Worm (Caenorhabditis elegans) whole organism, L1 larva: ENCODE results near the gene cosa-1.
"Not testable (repeated sequence)": the region's sequence is repeated elsewhere in the genome, so short reads cannot be mapped to it uniquely, and the experiment has no call there.

Experiments used
- C04F5.9 ChIP-seq: sonication (generic microtip); optimal IDR thresholded peaks from 2 replicates; lab custom pipeline; 2016; ENCODE audit warnings: missing genetic modification characterization, missing compliant biosample characterization
- C16A3.4 ChIP-seq: fragments of 150-350 bp; optimal IDR thresholded peaks from 2 replicates; lab custom pipeline; 2014; ENCODE audit warnings: missing biosample characterization, missing genetic modification characterization
- F16B12.6 ChIP-seq: fragments of 150-350 bp; optimal IDR thresholded peaks from 2 replicates; lab custom pipeline; 2014; ENCODE audit warnings: missing biosample characterization, missing genetic modification characterization
- alr-1 ChIP-seq: fragments of 200-800 bp; sonication (Bioruptor generic); optimal IDR thresholded peaks from 2 replicates; lab custom pipeline; 2018; ENCODE audit warnings: borderline replicate concordance, mild to moderate bottlenecking, missing genetic modification characterization, missing compliant biosample characterization
- ceh-63 ChIP-seq: fragments of 200-800 bp; sonication (Bioruptor generic); optimal IDR thresholded peaks from 2 replicates; lab custom pipeline; 2018; ENCODE audit warnings: mild to moderate bottlenecking, missing genetic modification characterization, missing compliant biosample characterization
- ceh-8 ChIP-seq: fragments of 200-800 bp; sonication (Bioruptor generic); optimal IDR thresholded peaks from 2 replicates; lab custom pipeline; 2018; ENCODE audit warnings: mild to moderate bottlenecking, missing genetic modification characterization, moderate library complexity, missing compliant biosample characterization
- ceh-88 ChIP-seq: fragments of 200-800 bp; sonication (Bioruptor generic); IDR thresholded peaks from 2 replicates; pipeline ENCODE4 v1.3.6; 2022; ENCODE audit warnings: missing genetic modification characterization, missing compliant biosample characterization
- ceh-90 ChIP-seq: sonication (generic microtip); optimal IDR thresholded peaks from 2 replicates; lab custom pipeline; 2016; ENCODE audit warnings: missing genetic modification characterization, missing compliant biosample characterization
- ces-1 ChIP-seq: fragments of 150-350 bp; optimal IDR thresholded peaks from 2 replicates; lab custom pipeline; 2014; ENCODE audit warnings: missing biosample characterization, missing genetic modification reagents, missing genetic modification characterization
- dpl-1 ChIP-seq, 3 experiments: fragments of 150-350 bp in 2 of 3; sonication (generic microtip) in 1 of 3; optimal IDR thresholded peaks; 2 replicates each; lab custom pipeline; 2014 to 2017; ENCODE audit warnings: missing biosample characterization in 3 of 3, missing genetic modification characterization in 3 of 3, missing genetic modification reagents in 3 of 3
- dsc-1 ChIP-seq: sonication (generic microtip); optimal IDR thresholded peaks from 2 replicates; lab custom pipeline; 2016; ENCODE audit warnings: mild to moderate bottlenecking, missing genetic modification characterization, missing compliant biosample characterization
- efl-1 ChIP-seq, 4 experiments: fragments of 150-350 bp; optimal IDR thresholded peaks in 3 of 4; peaks in 1 of 4; 1 replicate in 1 of 4; 2 replicates in 3 of 4; lab custom pipeline; 2014; ENCODE audit warnings: missing biosample characterization in 2 of 4, missing genetic modification characterization in 2 of 4, missing genetic modification reagents in 2 of 4
- efl-3 ChIP-seq: fragments of 200-800 bp; sonication (Bioruptor generic); optimal IDR thresholded peaks from 2 replicates; lab custom pipeline; 2018; ENCODE audit warnings: mild to moderate bottlenecking, missing genetic modification characterization, missing compliant biosample characterization
- elt-2 ChIP-seq: sonication (generic microtip); optimal IDR thresholded peaks from 2 replicates; lab custom pipeline; 2016; ENCODE audit warnings: missing genetic modification characterization, mild to moderate bottlenecking, inconsistent platforms, missing compliant biosample characterization, missing genetic modification reagents
- ets-5 ChIP-seq: fragments of 200-800 bp; sonication (Bioruptor generic); IDR thresholded peaks from 2 replicates; pipeline ENCODE4 v1.3.6; 2022; ENCODE audit warnings: missing genetic modification characterization, missing compliant biosample characterization
- fkh-10 ChIP-seq: sonication (generic microtip); optimal IDR thresholded peaks from 2 replicates; lab custom pipeline; 2017; ENCODE audit warnings: missing biosample characterization, missing genetic modification reagents, missing genetic modification characterization
- fkh-8 ChIP-seq: sonication (generic microtip); optimal IDR thresholded peaks from 2 replicates; lab custom pipeline; 2016; ENCODE audit warnings: mild to moderate bottlenecking, missing genetic modification characterization, missing compliant biosample characterization
- fos-1 ChIP-seq: fragments of 150-350 bp; optimal IDR thresholded peaks from 2 replicates; lab custom pipeline; 2014; ENCODE audit warnings: missing biosample characterization, missing genetic modification characterization
- grh-1 ChIP-seq: fragments of 200-800 bp; sonication (Bioruptor generic); IDR thresholded peaks from 2 replicates; pipeline ENCODE4 v1.3.6; 2022; ENCODE audit warnings: missing genetic modification reagents, missing genetic modification characterization, missing compliant biosample characterization
- hlh-4 ChIP-seq: sonication (generic microtip); optimal IDR thresholded peaks from 2 replicates; lab custom pipeline; 2016; ENCODE audit warnings: mild to moderate bottlenecking, missing genetic modification characterization, missing compliant biosample characterization
- hpl-2 ChIP-seq: fragments of 150-350 bp; optimal IDR thresholded peaks from 2 replicates; lab custom pipeline; 2014; ENCODE audit warnings: missing biosample characterization, missing genetic modification reagents, missing genetic modification characterization
- irx-1 ChIP-seq: sonication (generic microtip); optimal IDR thresholded peaks from 2 replicates; lab custom pipeline; 2016; ENCODE audit warnings: missing genetic modification characterization, missing compliant biosample characterization
- lin-15B ChIP-seq: fragments of 150-350 bp; sonication (generic microtip); optimal IDR thresholded peaks from 3 replicates; lab custom pipeline; 2014; ENCODE audit warnings: missing biosample characterization, missing genetic modification characterization
- mab-9 ChIP-seq: fragments of 200-800 bp; sonication (Bioruptor generic); IDR thresholded peaks from 2 replicates; pipeline ENCODE4 v1.3.6; 2022; ENCODE audit warnings: missing genetic modification reagents, missing genetic modification characterization, missing compliant biosample characterization
- mef-2 ChIP-seq: fragments of 150-350 bp; optimal IDR thresholded peaks from 2 replicates; lab custom pipeline; 2014; ENCODE audit warnings: missing biosample characterization, missing genetic modification characterization
- nhr-11 ChIP-seq: fragments of 150-350 bp; optimal IDR thresholded peaks from 2 replicates; lab custom pipeline; 2014; ENCODE audit warnings: missing biosample characterization, missing genetic modification characterization
- nhr-19 ChIP-seq: fragments of 200-800 bp; sonication (Bioruptor generic); conservative IDR thresholded peaks from 2 replicates; pipeline ENCODE4 v1.3.6; 2022; ENCODE audit warnings: missing genetic modification characterization, missing compliant biosample characterization
- nhr-20 ChIP-seq: sonication (generic microtip); optimal IDR thresholded peaks from 2 replicates; lab custom pipeline; 2016; ENCODE audit warnings: mild to moderate bottlenecking, missing genetic modification characterization, missing compliant biosample characterization
- nhr-237 ChIP-seq: fragments of 150-350 bp; optimal IDR thresholded peaks from 2 replicates; lab custom pipeline; 2014; ENCODE audit warnings: missing biosample characterization, missing genetic modification characterization
- nhr-76 ChIP-seq: sonication (generic microtip); optimal IDR thresholded peaks from 2 replicates; lab custom pipeline; 2017; ENCODE audit warnings: missing biosample characterization, missing genetic modification characterization
- nhr-84 ChIP-seq: sonication (generic microtip); optimal IDR thresholded peaks from 2 replicates; lab custom pipeline; 2017; ENCODE audit warnings: missing biosample characterization, missing genetic modification characterization
- nhr-85 ChIP-seq: sonication (generic microtip); peaks from one replicate; lab custom pipeline; 2016; ENCODE audit warnings: missing genetic modification characterization, inconsistent platforms, missing compliant biosample characterization
- pag-3 ChIP-seq: sonication (generic microtip); optimal IDR thresholded peaks from 2 replicates; lab custom pipeline; 2017; ENCODE audit warnings: missing genetic modification characterization, mild to moderate bottlenecking, missing compliant biosample characterization, antibody characterized with exemption, borderline replicate concordance; ENCODE audit not compliant: insufficient read depth
- pax-3 ChIP-seq: fragments of 200-800 bp; sonication (Bioruptor generic); optimal IDR thresholded peaks from 2 replicates; lab custom pipeline; 2018; ENCODE audit warnings: mild to moderate bottlenecking, missing genetic modification characterization, moderate library complexity, missing compliant biosample characterization
- pqm-1 ChIP-seq: sonication (generic microtip); optimal IDR thresholded peaks from 3 replicates; lab custom pipeline; 2017; ENCODE audit warnings: missing biosample characterization, missing genetic modification characterization
- skn-1 ChIP-seq: fragments of 150-350 bp; optimal IDR thresholded peaks from 2 replicates; lab custom pipeline; 2014; ENCODE audit warnings: missing biosample characterization, missing genetic modification characterization
- snpc-4 ChIP-seq: fragments of 150-350 bp; optimal IDR thresholded peaks from 2 replicates; lab custom pipeline; 2014; ENCODE audit warnings: missing biosample characterization, missing genetic modification characterization
- unc-130 ChIP-seq: fragments of 150-350 bp; optimal IDR thresholded peaks from 2 replicates; lab custom pipeline; 2017; ENCODE audit warnings: missing biosample characterization, missing genetic modification characterization, inconsistent platforms
- unc-98 ChIP-seq: fragments of 200-800 bp; sonication (Bioruptor generic); IDR thresholded peaks from 2 replicates; pipeline ENCODE4 v1.3.6; 2022; ENCODE audit warnings: missing genetic modification characterization, missing compliant biosample characterization
- xbp-1 ChIP-seq: sonication (generic microtip); optimal IDR thresholded peaks from 2 replicates; lab custom pipeline; 2016; ENCODE audit warnings: missing genetic modification characterization, missing compliant biosample characterization
- zip-4 ChIP-seq: fragments of 200-800 bp; sonication (Bioruptor generic); optimal IDR thresholded peaks from 2 replicates; lab custom pipeline; 2018; ENCODE audit warnings: mild to moderate bottlenecking, missing genetic modification characterization, moderate library complexity, missing compliant biosample characterization
- ztf-4 ChIP-seq: fragments of 150-350 bp; optimal IDR thresholded peaks from 2 replicates; lab custom pipeline; 2014; ENCODE audit warnings: missing biosample characterization, missing genetic modification characterization

The cosa-1 gene

DNA sequence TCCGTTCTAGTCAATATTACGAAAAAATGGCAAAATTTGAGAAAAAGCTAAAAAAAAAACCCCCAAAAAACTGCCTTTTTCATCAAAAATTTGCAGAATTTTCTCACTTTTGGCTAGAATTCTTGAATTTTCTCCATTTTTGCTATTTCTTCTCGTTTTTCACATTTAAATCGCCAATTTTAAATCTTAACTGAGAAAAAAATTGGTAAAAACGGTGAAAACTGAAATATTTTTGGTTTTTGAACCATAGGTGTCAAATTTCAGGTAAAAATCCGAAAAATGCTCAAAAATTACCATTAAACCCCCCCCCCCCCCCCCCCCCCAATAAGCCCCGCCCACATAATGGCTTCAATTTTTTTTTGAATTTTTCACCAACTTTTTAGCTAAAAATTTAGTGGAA is 26.6 kb upstream of the cosa-1 start, which contains the start of gene cox-6B:
TSS of gene cox-6B (plus strand) at position 301 of the 400 bp plus-strand sequence.
- not testable (repeated sequence) for TF ChIP-seq C04F5.9 (tag; lab: Kevin White, UChicago); ceh-88 (GFP tag; lab: Robert Waterston, UW); zip-4

DNA sequence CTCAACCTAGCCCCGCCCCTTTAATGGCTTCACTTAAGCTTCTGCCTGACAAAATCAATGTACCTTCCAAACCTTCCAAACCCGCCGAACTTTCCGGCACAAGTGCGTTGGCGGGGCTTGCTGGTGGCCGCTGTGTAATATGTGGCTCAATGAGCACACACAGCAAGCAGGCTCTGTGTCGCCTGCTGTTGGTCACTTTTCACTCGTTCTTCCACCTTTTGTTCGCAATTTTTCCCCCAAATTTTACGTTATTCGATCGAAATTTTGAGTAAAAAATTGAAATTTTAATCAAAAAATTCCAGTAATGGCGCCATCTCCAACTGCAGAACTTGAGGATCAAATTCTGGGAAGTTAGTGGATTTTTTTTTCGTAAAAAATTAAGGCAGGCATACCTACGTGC is 25.3 kb upstream of the cosa-1 start, which contains the start of gene set-27:
TSS of gene set-27 (plus strand) at position 301 of the 400 bp plus-strand sequence.
- TF ChIP-seq efl-1 (optimal IDR thresholded peaks at IDR 0.05; lab: Kevin White, UChicago) (no peak), efl-1 (GFP tag; optimal IDR thresholded peaks at IDR 0.05 in 1 of 2; lab: Kevin White, UChicago) (peak in 1 of 2 experiments; percentile 31), ceh-88 (GFP tag; lab: Robert Waterston, UW) (no peak)

DNA sequence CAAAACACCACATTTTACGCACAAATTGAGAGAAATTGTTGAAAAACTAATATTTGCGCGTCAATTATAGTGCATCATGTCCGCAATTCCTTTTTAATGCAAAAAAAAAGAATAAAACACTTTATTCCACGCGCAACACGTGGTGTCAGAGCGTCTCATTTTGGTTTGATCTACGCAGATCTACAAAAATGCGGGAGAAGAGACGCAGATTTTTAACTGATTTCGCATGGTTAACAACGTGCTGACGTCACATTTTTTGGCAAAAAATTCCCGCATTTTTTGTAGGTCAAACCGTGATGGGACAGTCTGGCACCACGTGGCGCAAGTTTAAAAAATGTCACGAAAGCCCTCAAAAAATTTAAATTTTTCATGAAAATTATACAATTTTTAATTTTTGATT is 15.7 kb upstream of the cosa-1 start:
- TF ChIP-seq mef-2 (tag; lab: Kevin White, UChicago) = no peak
- TF ChIP-seq lin-15B (tag; lab: Kevin White, UChicago) = no peak
- TF ChIP-seq pag-3 = no peak
- TF ChIP-seq unc-130 (tag; lab: Kevin White, UChicago) = no peak
- TF ChIP-seq ceh-8 (GFP tag; lab: Kevin White, UChicago) = no peak
- no peak for TF ChIP-seq nhr-84 (tag; lab: Kevin White, UChicago)
- TF ChIP-seq nhr-76 = no peak
- no peak for TF ChIP-seq nhr-11 (tag; lab: Kevin White, UChicago)
- no peak for TF ChIP-seq grh-1 (GFP tag; lab: Robert Waterston, UW)
- no peak for TF ChIP-seq fkh-10

DNA sequence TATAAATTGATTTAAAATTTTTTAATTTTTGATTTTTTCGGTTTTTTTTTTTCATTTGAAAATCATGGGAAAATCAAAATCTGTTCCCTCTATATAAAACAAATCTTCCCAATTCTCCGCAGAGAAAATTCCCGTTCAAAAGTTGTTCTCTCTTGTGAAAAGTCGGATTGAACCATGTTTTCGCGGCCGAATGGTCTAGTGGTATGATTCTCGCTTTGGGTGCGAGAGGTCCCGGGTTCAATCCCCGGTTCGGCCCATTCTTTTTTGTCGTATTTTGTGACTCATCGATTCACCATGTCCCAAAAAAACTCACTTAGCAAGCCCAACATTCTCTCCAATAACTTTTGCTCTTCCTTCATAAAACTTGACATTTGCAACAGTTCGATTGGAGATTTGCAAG is 14.4 kb upstream of the cosa-1 start:
- TF ChIP-seq C16A3.4 (tag; lab: Kevin White, UChicago) = no peak
- TF ChIP-seq mab-9 (GFP tag; lab: Robert Waterston, UW) = no peak
- no peak for TF ChIP-seq nhr-237 (tag; lab: Kevin White, UChicago)
- no peak for TF ChIP-seq hpl-2 (GFP tag; lab: Kevin White, UChicago)
- no peak for TF ChIP-seq elt-2 (tag; lab: Kevin White, UChicago)
- TF ChIP-seq pax-3 (tag; lab: Kevin White, UChicago) = no peak
- TF ChIP-seq snpc-4 = no peak
- TF ChIP-seq dpl-1 (GFP tag; optimal IDR thresholded peaks at IDR 0.05; lab: Kevin White, UChicago) = no peak
- no peak for TF ChIP-seq F16B12.6
- no peak for TF ChIP-seq nhr-76
- TF ChIP-seq nhr-85 (tag; lab: Kevin White, UChicago) = no peak
- no peak for TF ChIP-seq nhr-20 (tag; lab: Kevin White, UChicago)
- no peak for TF ChIP-seq fkh-8 (tag; lab: Kevin White, UChicago)
- no peak for TF ChIP-seq ceh-90 (tag; lab: Kevin White, UChicago)
- TF ChIP-seq nhr-11 (tag; lab: Kevin White, UChicago) = no peak
- TF ChIP-seq fos-1 (tag; lab: Kevin White, UChicago) = no peak
- no peak for TF ChIP-seq ceh-63 (GFP tag; lab: Kevin White, UChicago)

DNA sequence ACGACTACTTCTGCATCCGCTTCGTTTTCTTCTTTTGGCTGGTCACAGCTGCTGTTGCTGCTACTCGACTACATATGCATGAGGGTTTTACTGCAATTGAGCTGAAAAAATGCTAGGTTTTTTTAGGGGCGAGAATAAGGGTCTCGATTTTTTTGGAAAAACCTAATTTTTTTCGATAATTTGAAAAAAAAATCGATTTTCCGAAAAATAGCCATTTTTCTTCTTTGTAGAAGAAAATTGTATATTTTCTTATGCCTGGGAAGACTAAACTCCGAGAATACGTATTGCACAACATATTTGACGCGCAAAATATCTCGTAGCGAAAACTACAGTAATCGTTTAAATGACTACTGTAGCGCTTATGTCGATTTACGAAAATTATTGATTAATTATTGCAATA is 9.4 kb upstream of the cosa-1 start, which contains the start of gene tmem-132:
TSS of gene tmem-132 (minus strand) at position 101 of the 400 bp plus-strand sequence.
- no peak for TF ChIP-seq nhr-85 (tag; lab: Kevin White, UChicago)
- no peak for TF ChIP-seq unc-98 (GFP tag; lab: Robert Waterston, UW)
- no peak for TF ChIP-seq snpc-4
- no peak for TF ChIP-seq efl-3 (GFP tag; lab: Kevin White, UChicago)
- TF ChIP-seq mef-2 (tag; lab: Kevin White, UChicago) = no peak
- no peak for TF ChIP-seq ets-5 (GFP tag; lab: Robert Waterston, UW)
- TF ChIP-seq ces-1 (GFP tag; lab: Kevin White, UChicago) = no peak
- no peak for TF ChIP-seq hlh-4 (tag; lab: Kevin White, UChicago)
- TF ChIP-seq alr-1 (tag; lab: Kevin White, UChicago) = no peak
- TF ChIP-seq ztf-4 (tag; lab: Kevin White, UChicago) = no peak
- TF ChIP-seq nhr-76 = no peak
- no peak for TF ChIP-seq skn-1 (tag; lab: Kevin White, UChicago)
- no peak for TF ChIP-seq pqm-1 (tag; lab: Kevin White, UChicago)
- TF ChIP-seq ceh-88 (GFP tag; lab: Robert Waterston, UW) = no peak
- TF ChIP-seq dsc-1 (tag; lab: Kevin White, UChicago) = no peak
- TF ChIP-seq xbp-1 = no peak
- no peak for TF ChIP-seq nhr-19 (GFP tag; lab: Robert Waterston, UW)
- TF ChIP-seq irx-1 (tag; lab: Kevin White, UChicago) = no peak
